Worm (Caenorhabditis elegans) whole organism, L1 larva: ENCODE measurements around the gene Y39A1A.16.

Source experiments
- C04F5.9 ChIP-seq: sonication (generic microtip); optimal IDR thresholded peaks from 2 replicates; lab custom pipeline; 2016; ENCODE audit warnings: missing genetic modification characterization, missing compliant biosample characterization
- C16A3.4 ChIP-seq: fragments of 150-350 bp; optimal IDR thresholded peaks from 2 replicates; lab custom pipeline; 2014; ENCODE audit warnings: missing biosample characterization, missing genetic modification characterization
- F16B12.6 ChIP-seq: fragments of 150-350 bp; optimal IDR thresholded peaks from 2 replicates; lab custom pipeline; 2014; ENCODE audit warnings: missing biosample characterization, missing genetic modification characterization
- aha-1 ChIP-seq: fragments of 150-350 bp; optimal IDR thresholded peaks from 2 replicates; lab custom pipeline; 2014; ENCODE audit warnings: missing biosample characterization, missing genetic modification characterization
- ama-1 ChIP-seq: fragments of 150-350 bp; optimal IDR thresholded peaks from 2 replicates; lab custom pipeline; 2014
- blmp-1 ChIP-seq: fragments of 150-350 bp; optimal IDR thresholded peaks from 2 replicates; lab custom pipeline; 2014; ENCODE audit warnings: missing biosample characterization, missing genetic modification characterization
- ceh-8 ChIP-seq: fragments of 200-800 bp; sonication (Bioruptor generic); optimal IDR thresholded peaks from 2 replicates; lab custom pipeline; 2018; ENCODE audit warnings: mild to moderate bottlenecking, missing genetic modification characterization, moderate library complexity, missing compliant biosample characterization
- ceh-82 ChIP-seq, 3 experiments: fragments of 150-350 bp in 1 of 3; sonication (generic microtip) in 2 of 3; optimal IDR thresholded peaks; 2 replicates each; lab custom pipeline; 2014 to 2017; ENCODE audit warnings: missing biosample characterization in 3 of 3, missing genetic modification characterization in 3 of 3
- ces-1 ChIP-seq: fragments of 150-350 bp; optimal IDR thresholded peaks from 2 replicates; lab custom pipeline; 2014; ENCODE audit warnings: missing biosample characterization, missing genetic modification reagents, missing genetic modification characterization
- efl-1 ChIP-seq, 4 experiments: fragments of 150-350 bp; optimal IDR thresholded peaks in 3 of 4; peaks in 1 of 4; 1 replicate in 1 of 4; 2 replicates in 3 of 4; lab custom pipeline; 2014; ENCODE audit warnings: missing biosample characterization in 2 of 4, missing genetic modification characterization in 2 of 4, missing genetic modification reagents in 2 of 4
- elt-2 ChIP-seq: sonication (generic microtip); optimal IDR thresholded peaks from 2 replicates; lab custom pipeline; 2016; ENCODE audit warnings: missing genetic modification characterization, mild to moderate bottlenecking, inconsistent platforms, missing compliant biosample characterization, missing genetic modification reagents
- elt-3 ChIP-seq, 6 experiments: fragments of 150-350 bp in 1 of 6; sonication (generic microtip); optimal IDR thresholded peaks; 2 replicates each; lab custom pipeline; 2017 to 2018; ENCODE audit warnings: missing biosample characterization in 6 of 6, missing genetic modification characterization in 6 of 6, inconsistent platforms in 1 of 6
- ets-5 ChIP-seq: fragments of 200-800 bp; sonication (Bioruptor generic); IDR thresholded peaks from 2 replicates; pipeline ENCODE4 v1.3.6; 2022; ENCODE audit warnings: missing genetic modification characterization, missing compliant biosample characterization
- fkh-8 ChIP-seq: sonication (generic microtip); optimal IDR thresholded peaks from 2 replicates; lab custom pipeline; 2016; ENCODE audit warnings: mild to moderate bottlenecking, missing genetic modification characterization, missing compliant biosample characterization
- grh-1 ChIP-seq: fragments of 200-800 bp; sonication (Bioruptor generic); IDR thresholded peaks from 2 replicates; pipeline ENCODE4 v1.3.6; 2022; ENCODE audit warnings: missing genetic modification reagents, missing genetic modification characterization, missing compliant biosample characterization
- hlh-17 ChIP-seq: fragments of 200-800 bp; sonication (Bioruptor generic); optimal IDR thresholded peaks from 2 replicates; lab custom pipeline; 2018; ENCODE audit warnings: missing genetic modification characterization, mild to moderate bottlenecking, missing compliant biosample characterization, moderate library complexity, borderline replicate concordance
- isw-1 ChIP-seq: fragments of 200-800 bp; sonication (Bioruptor generic); IDR thresholded peaks from 2 replicates; pipeline ENCODE4 v1.3.6; 2022; ENCODE audit warnings: missing genetic modification characterization, missing compliant biosample characterization
- jun-1 ChIP-seq: fragments of 150-350 bp; optimal IDR thresholded peaks from 2 replicates; lab custom pipeline; 2014; ENCODE audit warnings: missing biosample characterization, missing genetic modification reagents, missing genetic modification characterization
- lin-13 ChIP-seq: fragments of 150-350 bp; optimal IDR thresholded peaks from 2 replicates; lab custom pipeline; 2014; ENCODE audit warnings: missing biosample characterization, missing genetic modification reagents, missing genetic modification characterization
- lin-14 ChIP-seq: fragments of 200-800 bp; sonication (Bioruptor generic); optimal IDR thresholded peaks from 2 replicates; lab custom pipeline; 2018; ENCODE audit warnings: mild to moderate bottlenecking, missing genetic modification characterization, moderate library complexity, missing compliant biosample characterization
- lin-15B ChIP-seq: fragments of 150-350 bp; sonication (generic microtip); optimal IDR thresholded peaks from 3 replicates; lab custom pipeline; 2014; ENCODE audit warnings: missing biosample characterization, missing genetic modification characterization
- lin-35 ChIP-seq, 2 experiments: fragments of 150-350 bp; optimal IDR thresholded peaks; 2 replicates each; lab custom pipeline; 2014; ENCODE audit warnings: missing biosample characterization in 2 of 2, missing genetic modification characterization in 2 of 2, missing genetic modification reagents in 2 of 2
- lsy-2 ChIP-seq, 2 experiments: fragments of 150-350 bp; optimal IDR thresholded peaks; 2 replicates each; lab custom pipeline; 2014; ENCODE audit warnings: missing biosample characterization in 2 of 2, missing genetic modification characterization in 2 of 2
- mdl-1 ChIP-seq, 2 experiments: fragments of 150-350 bp; optimal IDR thresholded peaks; 2 replicates each; lab custom pipeline; 2014 to 2017; ENCODE audit warnings: missing biosample characterization in 2 of 2, missing genetic modification characterization in 2 of 2, inconsistent platforms in 1 of 2
- mef-2 ChIP-seq: fragments of 150-350 bp; optimal IDR thresholded peaks from 2 replicates; lab custom pipeline; 2014; ENCODE audit warnings: missing biosample characterization, missing genetic modification characterization
- mep-1 ChIP-seq: fragments of 150-350 bp; optimal IDR thresholded peaks from 2 replicates; lab custom pipeline; 2014; ENCODE audit warnings: missing biosample characterization, missing genetic modification characterization
- nhr-12 ChIP-seq: sonication (generic microtip); optimal IDR thresholded peaks from 2 replicates; lab custom pipeline; 2017; ENCODE audit warnings: missing biosample characterization, missing genetic modification characterization
- nhr-19 ChIP-seq: fragments of 200-800 bp; sonication (Bioruptor generic); conservative IDR thresholded peaks from 2 replicates; pipeline ENCODE4 v1.3.6; 2022; ENCODE audit warnings: missing genetic modification characterization, missing compliant biosample characterization
- nhr-20 ChIP-seq: sonication (generic microtip); optimal IDR thresholded peaks from 2 replicates; lab custom pipeline; 2016; ENCODE audit warnings: mild to moderate bottlenecking, missing genetic modification characterization, missing compliant biosample characterization
- nhr-47 ChIP-seq: sonication (generic microtip); optimal IDR thresholded peaks from 2 replicates; lab custom pipeline; 2016; ENCODE audit warnings: mild to moderate bottlenecking, missing genetic modification characterization, moderate library complexity, missing compliant biosample characterization
- nhr-71 ChIP-seq: sonication (generic microtip); optimal IDR thresholded peaks from 2 replicates; lab custom pipeline; 2016; ENCODE audit warnings: mild to moderate bottlenecking, missing genetic modification characterization, moderate library complexity, missing compliant biosample characterization
- nhr-76 ChIP-seq: sonication (generic microtip); optimal IDR thresholded peaks from 2 replicates; lab custom pipeline; 2017; ENCODE audit warnings: missing biosample characterization, missing genetic modification characterization
- nhr-84 ChIP-seq: sonication (generic microtip); optimal IDR thresholded peaks from 2 replicates; lab custom pipeline; 2017; ENCODE audit warnings: missing biosample characterization, missing genetic modification characterization
- nhr-85 ChIP-seq: sonication (generic microtip); peaks from one replicate; lab custom pipeline; 2016; ENCODE audit warnings: missing genetic modification characterization, inconsistent platforms, missing compliant biosample characterization
- nhr-90 ChIP-seq: sonication (generic microtip); optimal IDR thresholded peaks from 2 replicates; lab custom pipeline; 2016; ENCODE audit warnings: mild to moderate bottlenecking, missing genetic modification characterization, missing compliant biosample characterization; ENCODE audit not compliant: poor library complexity
- rnt-1 ChIP-seq: sonication (generic microtip); optimal IDR thresholded peaks from 2 replicates; lab custom pipeline; 2016; ENCODE audit warnings: mild to moderate bottlenecking, missing genetic modification characterization, moderate library complexity, missing compliant biosample characterization
- skn-1 ChIP-seq: fragments of 150-350 bp; optimal IDR thresholded peaks from 2 replicates; lab custom pipeline; 2014; ENCODE audit warnings: missing biosample characterization, missing genetic modification characterization
- snpc-4 ChIP-seq: fragments of 150-350 bp; optimal IDR thresholded peaks from 2 replicates; lab custom pipeline; 2014; ENCODE audit warnings: missing biosample characterization, missing genetic modification characterization
- snu-23 ChIP-seq: sonication (generic microtip); optimal IDR thresholded peaks from 2 replicates; lab custom pipeline; 2016; ENCODE audit warnings: missing genetic modification characterization, missing compliant biosample characterization
- sup-37 ChIP-seq: fragments of 200-800 bp; sonication (Bioruptor generic); optimal IDR thresholded peaks from 2 replicates; lab custom pipeline; 2018; ENCODE audit warnings: mild to moderate bottlenecking, missing genetic modification characterization, missing compliant biosample characterization
- swsn-7 ChIP-seq: sonication (generic microtip); optimal IDR thresholded peaks from 2 replicates; lab custom pipeline; 2016; ENCODE audit warnings: missing genetic modification characterization, missing compliant biosample characterization
- tlp-1 ChIP-seq: fragments of 150-350 bp; optimal IDR thresholded peaks from 2 replicates; lab custom pipeline; 2014; ENCODE audit warnings: missing biosample characterization, missing genetic modification characterization
- unc-130 ChIP-seq: fragments of 150-350 bp; optimal IDR thresholded peaks from 2 replicates; lab custom pipeline; 2017; ENCODE audit warnings: missing biosample characterization, missing genetic modification characterization, inconsistent platforms
- xbp-1 ChIP-seq: sonication (generic microtip); optimal IDR thresholded peaks from 2 replicates; lab custom pipeline; 2016; ENCODE audit warnings: missing genetic modification characterization, missing compliant biosample characterization
- zag-1 ChIP-seq: fragments of 150-350 bp; optimal IDR thresholded peaks from 2 replicates; lab custom pipeline; 2014; ENCODE audit warnings: missing biosample characterization, missing genetic modification characterization
- ztf-11 ChIP-seq, 2 experiments: sonication (generic microtip); optimal IDR thresholded peaks; 2 replicates each; lab custom pipeline; 2016 to 2017; ENCODE audit warnings: missing genetic modification characterization in 2 of 2, missing biosample characterization in 1 of 2, missing compliant biosample characterization in 1 of 2
- ztf-4 ChIP-seq: fragments of 150-350 bp; optimal IDR thresholded peaks from 2 replicates; lab custom pipeline; 2014; ENCODE audit warnings: missing biosample characterization, missing genetic modification characterization

The Y39A1A.16 gene

ce11 chrIII:10714541-10714940 lies 35.5 kb downstream of the Y39A1A.16 start:
- peak; percentile 18 for TF ChIP-seq ceh-8 (GFP tag; lab: Kevin White, UChicago)
- no peak for TF ChIP-seq lin-15B

ce11 chrIII:10716091-10716490 lies 37.0 kb downstream of the Y39A1A.16 start, which contains the start of gene W09D10.4:
W09D10.4 (minus strand) TSS chrIII:10716191.
- no peak for TF ChIP-seq ets-5 (GFP tag; lab: Robert Waterston, UW)
- TF ChIP-seq C04F5.9 (tag; lab: Kevin White, UChicago), result no peak
- TF ChIP-seq aha-1 (tag; lab: Kevin White, UChicago), result no peak
- peak; percentile 31 for TF ChIP-seq nhr-71
- TF ChIP-seq efl-1 (optimal IDR thresholded peaks at IDR 0.05; lab: Kevin White, UChicago), result no peak
- TF ChIP-seq efl-1 (GFP tag; optimal IDR thresholded peaks at IDR 0.05 in 1 of 2; lab: Kevin White, UChicago), result peak in 1 of 2 experiments; percentile 22
- peak; percentile 52 for TF ChIP-seq lin-14 (GFP tag; lab: Kevin White, UChicago)
- no peak for TF ChIP-seq nhr-76 (tag; lab: Kevin White, UChicago)
- TF ChIP-seq mef-2, result no peak

DNA sequence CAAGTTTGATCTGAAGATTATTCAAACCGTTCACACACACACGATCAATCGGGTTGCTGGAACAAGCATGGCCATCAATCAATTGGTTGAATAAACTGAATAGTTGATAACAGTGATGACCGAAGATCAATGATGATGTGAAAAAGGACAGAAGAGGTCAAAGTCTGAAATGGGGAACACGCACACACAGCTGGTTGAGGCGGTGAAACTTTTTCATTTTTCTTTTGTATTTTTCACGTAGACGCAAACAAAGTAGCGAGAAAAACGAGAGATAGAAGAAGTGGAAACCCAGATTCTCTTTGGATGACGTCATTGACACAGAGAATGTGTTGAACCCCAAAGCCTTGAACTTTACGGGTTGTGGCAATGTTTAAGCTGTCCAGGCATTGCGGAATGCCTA lies 38.4 kb downstream of the Y39A1A.16 start:
- TF ChIP-seq mep-1 (tag; lab: Kevin White, UChicago) (peak; percentile 59), lin-14 (GFP tag; lab: Kevin White, UChicago) (peak; percentile 80), nhr-84 (tag; lab: Kevin White, UChicago) (no peak), unc-130 (tag; lab: Kevin White, UChicago) (peak; percentile 50), C16A3.4 (tag; lab: Kevin White, UChicago) (peak; percentile 48), rnt-1 (tag; lab: Kevin White, UChicago) (peak; percentile 32), fkh-8 (tag; lab: Kevin White, UChicago) (no peak), ces-1 (GFP tag; lab: Kevin White, UChicago) (no peak), skn-1 (no peak), ztf-11 (tag; optimal IDR thresholded peaks at IDR 0.05; lab: Kevin White, UChicago) (no peak), nhr-71 (peak; percentile 78), snu-23 (GFP tag; lab: Kevin White, UChicago) (peak; percentile 76), tlp-1 (no peak), mdl-1 (tag; optimal IDR thresholded peaks at IDR 0.05; lab: Kevin White, UChicago) (peak in 1 of 2 experiments; percentile 46), nhr-12 (no peak), ztf-4 (peak; percentile 72), elt-2 (no peak), swsn-7 (tag; lab: Kevin White, UChicago) (no peak), xbp-1 (tag; lab: Kevin White, UChicago) (peak; percentile 0), snpc-4 (no peak), mef-2 (no peak), lsy-2 (tag; optimal IDR thresholded peaks at IDR 0.05; lab: Kevin White, UChicago) (peak; percentile 26 to 30), isw-1 (GFP tag; lab: Robert Waterston, UW) (no peak), nhr-19 (peak; percentile 55), nhr-85 (peak; percentile 92), elt-3 (tag; optimal IDR thresholded peaks at IDR 0.05; lab: Kevin White, UChicago) (peak in 4 of 6 experiments; percentile 58 to 90 (median 76)), lin-35 (GFP tag; optimal IDR thresholded peaks at IDR 0.05; lab: Kevin White, UChicago) (peak in 1 of 2 experiments; percentile 65), blmp-1 (tag; lab: Kevin White, UChicago) (peak; percentile 90), ets-5 (GFP tag; lab: Robert Waterston, UW) (no peak), ama-1 (lab: Kevin White, UChicago) (peak; percentile 73), nhr-90 (peak; percentile 67), grh-1 (GFP tag; lab: Robert Waterston, UW) (peak; percentile 35; the same call in 1 of the 2 replicates), zag-1 (tag; lab: Kevin White, UChicago) (no peak), sup-37 (GFP tag; lab: Kevin White, UChicago) (peak; percentile 37), lin-13 (GFP tag; lab: Kevin White, UChicago) (no peak), nhr-20 (tag; lab: Kevin White, UChicago) (peak; percentile 69), nhr-76 (tag; lab: Kevin White, UChicago) (peak; percentile 9), hlh-17 (GFP tag; lab: Kevin White, UChicago) (no peak), ceh-82 (tag; optimal IDR thresholded peaks at IDR 0.05; lab: Kevin White, UChicago) (peak in 1 of 3 experiments; percentile 26), F16B12.6 (no peak), jun-1 (tag; lab: Kevin White, UChicago) (peak; percentile 22), efl-1 (optimal IDR thresholded peaks at IDR 0.05; lab: Kevin White, UChicago) (peak in 1 of 2 experiments; percentile 11), efl-1 (GFP tag; optimal IDR thresholded peaks at IDR 0.05 in 1 of 2; lab: Kevin White, UChicago) (peak in 1 of 2 experiments; percentile 93), nhr-47 (tag; lab: Kevin White, UChicago) (peak; percentile 40)
